Worm (Caenorhabditis elegans): ENCODE data around the gene Y53F4B.18.

Gene Y53F4B.18

DNA sequence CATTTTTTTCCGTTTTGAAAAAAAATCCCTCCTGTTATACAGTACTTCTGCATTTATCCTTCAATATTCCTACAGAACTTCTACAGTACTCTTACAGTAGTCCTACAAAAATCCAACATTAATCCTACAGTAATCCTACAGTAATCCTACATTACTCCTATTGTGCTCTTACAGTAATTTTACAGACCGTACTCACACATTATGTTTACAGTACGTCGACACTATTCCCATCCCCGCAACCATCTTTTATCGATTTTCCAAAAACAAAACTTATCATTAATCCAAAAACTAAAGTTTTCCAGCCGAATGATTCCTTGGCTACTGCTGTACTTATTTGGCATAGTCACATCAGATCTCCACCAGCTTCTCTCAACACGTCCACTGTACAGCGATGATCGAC, 12.7 kb upstream of the Y53F4B.18 start, which contains the start of gene Y53F4B.20:
Gene Y53F4B.20 (plus strand): TSS at position 301 of the 400 bp plus-strand sequence.
- no peak for TF ChIP-seq ccch-3 (GFP tag; optimal IDR thresholded peaks at IDR 0.05)
- no peak for TF ChIP-seq ceh-58 (GFP tag; IDR thresholded peaks at IDR 0.05)
- no peak for TF ChIP-seq nhr-120 (GFP tag; IDR thresholded peaks at IDR 0.05)
- no peak for TF ChIP-seq nhr-90 (tag; optimal IDR thresholded peaks at IDR 0.05)
- no peak for TF ChIP-seq B0019.2 (GFP tag; conservative IDR thresholded peaks at IDR 0.05)
- no peak for TF ChIP-seq madf-8 (GFP tag; conservative IDR thresholded peaks at IDR 0.05)
- no peak for TF ChIP-seq ets-4 (GFP tag; optimal IDR thresholded peaks at IDR 0.05)
- no peak for TF ChIP-seq rec-8 (tag; optimal IDR thresholded peaks at IDR 0.05)
- TF ChIP-seq sea-2 (GFP tag; IDR thresholded peaks at IDR 0.05) = no peak
- TF ChIP-seq F52B5.7 (tag; optimal IDR thresholded peaks at IDR 0.05) = no peak
- no peak for TF ChIP-seq tlf-1 (GFP tag; optimal IDR thresholded peaks at IDR 0.05)
- no peak for TF ChIP-seq F37B4.10 (GFP tag; IDR thresholded peaks at IDR 0.05)
- TF ChIP-seq lir-1 (GFP tag; conservative IDR thresholded peaks at IDR 0.05) = no peak
- no peak for TF ChIP-seq ztf-22 (GFP tag; optimal IDR thresholded peaks at IDR 0.05)
- no peak for TF ChIP-seq snpc-1.3 (tag; optimal IDR thresholded peaks at IDR 0.05; ENCODE audit: insufficient read depth)
- TF ChIP-seq xnd-1 (tag; optimal IDR thresholded peaks at IDR 0.05) = no peak
- TF ChIP-seq T26A5.8 (tag; optimal IDR thresholded peaks at IDR 0.05) = no peak
- TF ChIP-seq rcor-1 (GFP tag; IDR thresholded peaks at IDR 0.05) = no peak
- no peak for TF ChIP-seq madf-3 (GFP tag; IDR thresholded peaks at IDR 0.05)
- no peak for TF ChIP-seq F23B12.7 (tag; optimal IDR thresholded peaks at IDR 0.05; ENCODE audit: insufficient read depth)

DNA sequence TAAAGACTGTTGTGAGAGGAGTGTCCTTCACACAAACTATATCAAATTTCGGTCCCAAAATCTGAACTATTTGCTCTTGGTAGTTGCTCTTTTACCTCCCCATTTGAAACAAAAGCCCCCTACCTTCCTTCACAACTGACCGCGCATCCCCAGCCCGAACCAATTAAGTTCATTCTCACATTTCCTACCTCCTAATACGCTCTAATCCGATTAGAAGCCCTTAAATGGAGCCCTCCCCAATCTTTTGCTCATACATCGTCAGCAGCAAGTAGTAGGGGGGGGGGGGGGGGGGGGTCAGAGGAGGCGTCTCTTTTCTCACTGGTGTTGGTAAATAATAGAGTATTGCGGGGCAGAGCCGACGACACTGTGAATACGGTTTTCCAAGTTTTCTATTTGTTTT, 9.1 kb upstream of the Y53F4B.18 start:
- TF ChIP-seq chd-7 (tag; optimal IDR thresholded peaks at IDR 0.05) = no peak
- TF ChIP-seq F10E7.11 (tag; optimal IDR thresholded peaks at IDR 0.05) = no peak
- peak; percentile 38; the same call in 1 of the 2 replicates for TF ChIP-seq zfh-2 (GFP tag; conservative IDR thresholded peaks at IDR 0.05)
- no peak for TF ChIP-seq ZK185.1 (tag; optimal IDR thresholded peaks at IDR 0.05; ENCODE audit: poor library complexity, severe bottlenecking)
- no peak for TF ChIP-seq unc-62 (GFP tag; optimal IDR thresholded peaks at IDR 0.05)
- no peak for TF ChIP-seq ets-4 (GFP tag; optimal IDR thresholded peaks at IDR 0.05)
- TF ChIP-seq efl-1 (GFP tag; optimal IDR thresholded peaks at IDR 0.05) = no peak
- TF ChIP-seq B0035.1 (tag; optimal IDR thresholded peaks at IDR 0.05) = no peak

DNA sequence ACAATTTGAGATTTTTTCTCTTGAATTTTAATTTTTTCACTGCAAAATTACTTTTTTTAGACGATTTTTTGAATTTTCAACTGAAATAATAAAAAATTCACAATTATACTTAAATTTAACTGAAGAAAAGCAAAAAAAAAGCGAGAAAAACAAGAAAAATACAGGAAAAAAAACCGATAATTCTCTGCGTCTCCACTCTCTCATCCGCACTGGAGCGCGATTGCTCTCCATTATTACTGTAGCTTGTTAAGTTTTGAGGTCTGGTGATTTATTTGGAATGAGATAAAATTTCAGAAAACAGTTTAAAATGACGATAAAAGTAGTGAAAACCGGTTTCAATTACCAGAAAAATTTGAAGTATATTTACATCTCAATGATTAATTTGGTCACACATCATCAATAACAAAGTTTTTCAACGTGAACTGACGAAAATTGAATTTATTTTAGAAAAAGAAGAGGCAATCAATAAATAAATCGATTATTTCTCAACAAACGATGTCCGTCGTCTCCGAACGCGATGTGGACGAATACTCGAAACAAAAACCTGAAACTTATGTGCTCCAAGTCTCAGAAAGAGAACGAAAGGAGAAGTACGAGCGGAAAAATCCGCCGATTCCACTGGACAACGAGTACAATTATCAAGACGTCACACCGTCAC, 5.4 kb upstream of the Y53F4B.18 start, which contains the start of gene Y53F4B.19:
Gene Y53F4B.19 (plus strand): TSS at position 157 of the 658 bp plus-strand sequence.
- no peak for TF ChIP-seq attf-3 (GFP tag; conservative IDR thresholded peaks at IDR 0.05)
- TF ChIP-seq lsy-27 (tag; optimal IDR thresholded peaks at IDR 0.05; ENCODE audit: borderline replicate concordance, insufficient read depth) = no peak
- no peak for TF ChIP-seq tbx-9 (tag; optimal IDR thresholded peaks at IDR 0.05; ENCODE audit: borderline replicate concordance)
- peak; percentile 90 for TF ChIP-seq mcd-1 (GFP tag; IDR thresholded peaks at IDR 0.05)
- TF ChIP-seq mxl-1 (tag; optimal IDR thresholded peaks at IDR 0.05) = no peak
- TF ChIP-seq nhr-80 (tag; optimal IDR thresholded peaks at IDR 0.05) = no peak
- TF ChIP-seq C17E4.6 (GFP tag; IDR thresholded peaks at IDR 0.05) = no peak
- no peak for TF ChIP-seq pbrm-1 (GFP tag; IDR thresholded peaks at IDR 0.05)
- TF ChIP-seq ZK185.1 (tag; optimal IDR thresholded peaks at IDR 0.05; ENCODE audit: poor library complexity, severe bottlenecking) = no peak
- no peak for TF ChIP-seq nhr-179 (tag; optimal IDR thresholded peaks at IDR 0.05)
- peak; percentile 62; the same call in 1 of the 2 replicates for TF ChIP-seq rcor-1 (GFP tag; IDR thresholded peaks at IDR 0.05)
- TF ChIP-seq rec-8 (tag; optimal IDR thresholded peaks at IDR 0.05) = no peak
- TF ChIP-seq cebp-2 (GFP tag; IDR thresholded peaks at IDR 0.05) = no peak
- peak; percentile 25 for TF ChIP-seq snpc-4 (GFP tag; optimal IDR thresholded peaks at IDR 0.05)
- peak; percentile 14 to 74 (median 41) for TF ChIP-seq snpc-4 (tag; optimal IDR thresholded peaks at IDR 0.05)
- no peak for TF ChIP-seq F52B5.7 (tag; optimal IDR thresholded peaks at IDR 0.05)
- TF ChIP-seq fkh-3 (tag; optimal IDR thresholded peaks at IDR 0.05) = no peak
- TF ChIP-seq ztf-6 (GFP tag; IDR thresholded peaks at IDR 0.05) = no peak
- no peak for TF ChIP-seq C06A6.2 (GFP tag; conservative IDR thresholded peaks at IDR 0.05)
- no peak for TF ChIP-seq sdz-38 (tag; optimal IDR thresholded peaks at IDR 0.05)
- TF ChIP-seq ztf-28 (GFP tag; IDR thresholded peaks at IDR 0.05) = no peak
- peak; percentile 18 for TF ChIP-seq him-1 (tag; optimal IDR thresholded peaks at IDR 0.05)
- no peak for TF ChIP-seq sptf-2 (GFP tag; optimal IDR thresholded peaks at IDR 0.05)
